Worm (Caenorhabditis elegans) whole organism, young adult: ENCODE results near the gene K06H7.8.

Source experiments
- F33H1.4 ChIP-seq: fragments of 200-800 bp; sonication (Bioruptor generic); IDR thresholded peaks from 2 replicates; pipeline ENCODE4 v1.3.6; 2022; ENCODE audit warnings: missing genetic modification reagents, missing genetic modification characterization, missing compliant biosample characterization
- efl-1 ChIP-seq: fragments of 150-350 bp; optimal IDR thresholded peaks from 2 replicates; lab custom pipeline; 2014; ENCODE audit warnings: missing biosample characterization, missing genetic modification reagents, missing genetic modification characterization
- ets-4 ChIP-seq: fragments of 200-800 bp; sonication (Bioruptor generic); optimal IDR thresholded peaks from 2 replicates; lab custom pipeline; 2018; ENCODE audit warnings: mild to moderate bottlenecking, missing genetic modification characterization, missing compliant biosample characterization
- fkh-3 ChIP-seq: sonication (generic microtip); optimal IDR thresholded peaks from 2 replicates; lab custom pipeline; 2016; ENCODE audit warnings: mild to moderate bottlenecking, missing genetic modification characterization, missing compliant biosample characterization
- gei-17 ChIP-seq: fragments of 200-800 bp; sonication (Bioruptor generic); optimal IDR thresholded peaks from 2 replicates; lab custom pipeline; 2018; ENCODE audit warnings: mild to moderate bottlenecking, missing genetic modification characterization, missing compliant biosample characterization
- hlh-26 ChIP-seq: fragments of 200-800 bp; sonication (Bioruptor generic); conservative IDR thresholded peaks from 2 replicates; pipeline ENCODE4 v1.3.6; 2022; ENCODE audit warnings: missing genetic modification reagents, missing genetic modification characterization, missing compliant biosample characterization
- hmg-20 ChIP-seq: fragments of 200-800 bp; sonication (Bioruptor generic); IDR thresholded peaks from 2 replicates; pipeline ENCODE4 v1.3.6; 2022; ENCODE audit warnings: missing genetic modification reagents, missing genetic modification characterization, missing compliant biosample characterization
- mel-28 ChIP-seq: sonication (generic microtip); optimal IDR thresholded peaks from 2 replicates; lab custom pipeline; 2016; ENCODE audit warnings: borderline replicate concordance, mild to moderate bottlenecking, missing genetic modification characterization, missing compliant biosample characterization
- unc-130 ChIP-seq: sonication (generic microtip); optimal IDR thresholded peaks from 2 replicates; lab custom pipeline; 2016; ENCODE audit warnings: missing genetic modification reagents, missing genetic modification characterization, missing compliant biosample characterization

- TF ChIP-seq unc-130 (GFP tag; lab: Kevin White, UChicago) (no peak), ets-4 (GFP tag; lab: Kevin White, UChicago) (no peak), hlh-26 (GFP tag; lab: Robert Waterston, UW) (no peak), efl-1 (GFP tag; lab: Kevin White, UChicago) (no peak), mel-28 (tag; lab: Kevin White, UChicago) (no peak), fkh-3 (no peak), F33H1.4 (GFP tag; lab: Robert Waterston, UW) (0 out of 2 replicates have a peak, but pooled peaks have one; percentile 14), gei-17 (no peak), hmg-20 (GFP tag; lab: Robert Waterston, UW) (no peak)
Observed at ce11 chrIII:8106476-8106875, 8.5 kb upstream of the K06H7.8 start.
